Worm (Caenorhabditis elegans): ENCODE data around the gene M01B2.10.

The M01B2.10 gene

ce11 chrV:15241259-15241658 is 21.0 kb downstream of the M01B2.10 start, which contains the start of gene chil-12:
chil-12 (plus strand) TSS chrV:15241559.
- TF ChIP-seq mdl-1 (tag; optimal IDR thresholded peaks at IDR 0.05) (no peak), unc-62 (GFP tag; optimal IDR thresholded peaks at IDR 0.05) (no peak), ztf-11 (tag; optimal IDR thresholded peaks at IDR 0.05) (no peak), nhr-76 (tag; optimal IDR thresholded peaks at IDR 0.05) (no peak), ceh-28 (tag; optimal IDR thresholded peaks at IDR 0.05) (no peak), egl-5 (tag; optimal IDR thresholded peaks at IDR 0.05) (no peak), eor-1 (tag; optimal IDR thresholded peaks at IDR 0.05) (no peak), daf-12 (tag; optimal IDR thresholded peaks at IDR 0.05) (no peak), ztf-4 (tag; optimal IDR thresholded peaks at IDR 0.05) (no peak), skn-1 (tag; optimal IDR thresholded peaks at IDR 0.05) (no peak), nhr-11 (tag; optimal IDR thresholded peaks at IDR 0.05) (no peak), ZK546.5 (tag; optimal IDR thresholded peaks at IDR 0.05) (no peak), elt-3 (tag; optimal IDR thresholded peaks at IDR 0.05) (no peak)

ce11 chrV:15240215-15240614 is 22.0 kb downstream of the M01B2.10 start, which contains the start of gene srw-11:
srw-11 (minus strand) TSS chrV:15240315.
- no peak for TF ChIP-seq fos-1 (tag; optimal IDR thresholded peaks at IDR 0.05)
- TF ChIP-seq egl-27 (tag; optimal IDR thresholded peaks at IDR 0.05), result no peak
- TF ChIP-seq egl-5 (tag; optimal IDR thresholded peaks at IDR 0.05), result no peak
- no peak for TF ChIP-seq jun-1 (tag; optimal IDR thresholded peaks at IDR 0.05)

- no peak for TF ChIP-seq nhr-77 (tag; optimal IDR thresholded peaks at IDR 0.05)
- no peak for TF ChIP-seq snpc-4 (tag; optimal IDR thresholded peaks at IDR 0.05)
- no peak for TF ChIP-seq skn-1 (tag; optimal IDR thresholded peaks at IDR 0.05)
- TF ChIP-seq ztf-11 (tag; optimal IDR thresholded peaks at IDR 0.05), result no peak
- TF ChIP-seq nfya-1 (tag; optimal IDR thresholded peaks at IDR 0.05; ENCODE audit: insufficient read depth), result no peak
Measured at ce11 chrV:15238552-15238951, 23.7 kb downstream of the M01B2.10 start, which contains the start of gene srw-12. srw-12 (minus strand) TSS chrV:15238652.

ce11 chrV:15235661-15236060 is 26.6 kb downstream of the M01B2.10 start, which contains the start of gene nhr-164:
nhr-164 (minus strand) TSS chrV:15235761.
- TF ChIP-seq ceh-28 (tag; optimal IDR thresholded peaks at IDR 0.05) (no peak), nhr-11 (tag; optimal IDR thresholded peaks at IDR 0.05) (no peak), nhr-76 (tag; optimal IDR thresholded peaks at IDR 0.05) (no peak), ZK546.5 (tag; optimal IDR thresholded peaks at IDR 0.05) (no peak), hmg-11 (tag; optimal IDR thresholded peaks at IDR 0.05) (no peak), ceh-82 (tag; optimal IDR thresholded peaks at IDR 0.05) (no peak), unc-39 (tag; optimal IDR thresholded peaks at IDR 0.05) (no peak), elt-2 (tag; optimal IDR thresholded peaks at IDR 0.05) (no peak), lin-39 (tag; optimal IDR thresholded peaks at IDR 0.05) (no peak), lsy-12 (tag; optimal IDR thresholded peaks at IDR 0.05) (no peak), nhr-67 (tag; optimal IDR thresholded peaks at IDR 0.05) (no peak), ama-1 (optimal IDR thresholded peaks at IDR 0.05) (no peak)

ce11 chrV:15232200-15232599 is 30.0 kb downstream of the M01B2.10 start, which contains the start of gene srw-13:
srw-13 (plus strand) TSS chrV:15232500.
- no peak for TF ChIP-seq fkh-2 (tag; optimal IDR thresholded peaks at IDR 0.05)
- TF ChIP-seq egl-5 (tag; optimal IDR thresholded peaks at IDR 0.05), result no peak
- no peak for TF ChIP-seq eor-1 (tag; optimal IDR thresholded peaks at IDR 0.05)
- no peak for TF ChIP-seq nhr-11 (tag; optimal IDR thresholded peaks at IDR 0.05)
- TF ChIP-seq tbx-2 (tag; optimal IDR thresholded peaks at IDR 0.05), result no peak
- no peak for TF ChIP-seq nhr-23 (tag; optimal IDR thresholded peaks at IDR 0.05)
- TF ChIP-seq fos-1 (tag; optimal IDR thresholded peaks at IDR 0.05), result no peak
- TF ChIP-seq mml-1 (tag; optimal IDR thresholded peaks at IDR 0.05), result no peak

- TF ChIP-seq elt-3 (tag; optimal IDR thresholded peaks at IDR 0.05) (no peak), ama-1 (optimal IDR thresholded peaks at IDR 0.05) (no peak), elt-2 (tag; optimal IDR thresholded peaks at IDR 0.05) (no peak), aly-2 (tag; optimal IDR thresholded peaks at IDR 0.05) (no peak), zag-1 (tag; optimal IDR thresholded peaks at IDR 0.05) (no peak), egl-5 (tag; optimal IDR thresholded peaks at IDR 0.05) (no peak), nhr-28 (tag; optimal IDR thresholded peaks at IDR 0.05) (no peak), ceh-28 (tag; optimal IDR thresholded peaks at IDR 0.05) (no peak), snpc-4 (tag; optimal IDR thresholded peaks at IDR 0.05) (no peak), pqm-1 (tag; optimal IDR thresholded peaks at IDR 0.05) (no peak), fkh-10 (GFP tag; optimal IDR thresholded peaks at IDR 0.05) (no peak)
Measured at ce11 chrV:15230243-15230642, 32.0 kb downstream of the M01B2.10 start, which contains the start of gene srw-15. srw-15 (plus strand) TSS chrV:15230543.

All from whole organism, L3 larva.